Worm (Caenorhabditis elegans) whole organism, midembryonic: ENCODE data around the gene Y46G5A.28.

Experiments used
- T22C8.4 ChIP-seq: fragments of 200-800 bp; sonication (Bioruptor generic); IDR thresholded peaks from 2 replicates; pipeline ENCODE4 v1.3.6; 2022; ENCODE audit warnings: missing genetic modification characterization, missing compliant biosample characterization
- cog-1 ChIP-seq: sonication (generic microtip); optimal IDR thresholded peaks from 2 replicates; lab custom pipeline; 2016; ENCODE audit warnings: missing genetic modification characterization, missing compliant biosample characterization
- flt-1 ChIP-seq: fragments of 200-800 bp; sonication (Bioruptor generic); IDR thresholded peaks from 2 replicates; pipeline ENCODE4 v1.3.6; 2022; ENCODE audit warnings: missing genetic modification characterization, missing compliant biosample characterization
- klf-2 ChIP-seq: fragments of 200-800 bp; sonication (Bioruptor generic); conservative IDR thresholded peaks from 2 replicates; pipeline ENCODE4 v1.3.6; 2022; ENCODE audit warnings: missing genetic modification reagents, missing genetic modification characterization, missing compliant biosample characterization
- med-1 ChIP-seq: sonication (generic microtip); optimal IDR thresholded peaks from 2 replicates; lab custom pipeline; 2017; ENCODE audit warnings: missing genetic modification characterization, mild to moderate bottlenecking, missing compliant biosample characterization, antibody characterized with exemption, missing genetic modification reagents; ENCODE audit not compliant: insufficient read depth
- ref-1 ChIP-seq: fragments of 200-800 bp; sonication (Bioruptor generic); conservative IDR thresholded peaks from 2 replicates; pipeline ENCODE4 v1.3.6; 2022; ENCODE audit warnings: missing genetic modification reagents, missing genetic modification characterization, missing compliant biosample characterization
- tab-1 ChIP-seq: fragments of 200-800 bp; sonication (Bioruptor generic); IDR thresholded peaks from 2 replicates; pipeline ENCODE4 v1.3.6; 2022; ENCODE audit warnings: missing genetic modification characterization, missing compliant biosample characterization
- ztf-23 ChIP-seq: fragments of 200-800 bp; sonication (Bioruptor generic); IDR thresholded peaks from 2 replicates; pipeline ENCODE4 v1.3.6; 2022; ENCODE audit warnings: missing genetic modification reagents, missing genetic modification characterization, missing compliant biosample characterization
- ztf-29 ChIP-seq: fragments of 200-800 bp; sonication (Bioruptor generic); IDR thresholded peaks from 2 replicates; pipeline ENCODE4 v1.3.6; 2022; ENCODE audit warnings: missing genetic modification reagents, missing genetic modification characterization, missing compliant biosample characterization

Y46G5A.28 gene

DNA sequence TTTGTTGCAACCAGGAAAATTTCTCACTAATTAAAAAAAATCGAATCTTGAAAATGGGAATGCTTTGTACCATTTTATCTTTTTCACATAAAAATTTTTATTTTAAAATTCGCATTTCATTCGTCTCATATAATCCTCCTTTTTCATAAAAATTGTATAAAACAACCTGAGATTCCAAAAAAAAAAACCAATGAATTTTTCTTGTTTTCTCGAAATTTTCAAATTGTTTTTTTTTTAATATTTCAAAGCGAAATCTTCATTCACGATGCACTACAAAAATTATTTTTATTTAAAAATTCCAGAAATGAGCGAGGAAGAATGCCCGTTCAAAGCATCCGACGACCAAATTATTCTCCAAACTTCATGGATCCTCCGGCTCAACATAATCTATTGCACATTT, 34.7 kb downstream of the Y46G5A.28 start, which contains the start of gene sra-14:
TSS of gene sra-14 (plus strand) at position 301 of the 400 bp plus-strand sequence.
- TF ChIP-seq ztf-23: no peak
- no peak for TF ChIP-seq ref-1 (GFP tag; lab: Robert Waterston, UW)
- no peak for TF ChIP-seq klf-2 (GFP tag; lab: Robert Waterston, UW)
- no peak for TF ChIP-seq T22C8.4
- no peak for TF ChIP-seq med-1 (GFP tag; lab: Kevin White, UChicago)
- no peak for TF ChIP-seq ztf-29 (GFP tag; lab: Robert Waterston, UW)
- TF ChIP-seq cog-1: no peak
- no peak for TF ChIP-seq flt-1 (GFP tag; lab: Robert Waterston, UW)
- TF ChIP-seq tab-1 (GFP tag; lab: Robert Waterston, UW): no peak

DNA sequence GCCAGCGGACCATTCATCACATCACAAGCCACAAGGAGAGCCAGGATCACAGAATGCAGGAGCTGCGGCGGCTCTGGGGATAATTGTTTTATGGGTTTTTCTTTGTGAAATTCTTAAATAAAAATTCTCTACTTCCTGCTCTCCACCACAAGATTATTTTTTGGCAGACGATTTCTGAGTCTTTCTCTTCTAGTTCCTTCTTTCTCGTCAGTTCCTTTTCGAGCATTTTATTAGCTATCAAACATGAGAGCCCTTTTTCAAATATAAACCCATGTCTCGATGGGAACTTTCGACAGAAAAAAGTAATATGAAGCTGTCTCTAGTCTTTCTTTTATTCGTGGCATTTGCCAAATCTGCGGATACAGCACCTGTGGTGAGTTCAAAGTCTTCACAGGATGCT, 38.2 kb downstream of the Y46G5A.28 start, which contains the start of gene F35C5.3:
TSS of gene F35C5.3 (plus strand) at position 301 of the 400 bp plus-strand sequence.
- TF ChIP-seq tab-1 (GFP tag; lab: Robert Waterston, UW) (no peak), flt-1 (GFP tag; lab: Robert Waterston, UW) (no peak), ztf-23 (no peak), ztf-29 (GFP tag; lab: Robert Waterston, UW) (no peak), ref-1 (GFP tag; lab: Robert Waterston, UW) (no peak), cog-1 (no peak), klf-2 (GFP tag; lab: Robert Waterston, UW) (no peak), med-1 (GFP tag; lab: Kevin White, UChicago) (no peak)

DNA sequence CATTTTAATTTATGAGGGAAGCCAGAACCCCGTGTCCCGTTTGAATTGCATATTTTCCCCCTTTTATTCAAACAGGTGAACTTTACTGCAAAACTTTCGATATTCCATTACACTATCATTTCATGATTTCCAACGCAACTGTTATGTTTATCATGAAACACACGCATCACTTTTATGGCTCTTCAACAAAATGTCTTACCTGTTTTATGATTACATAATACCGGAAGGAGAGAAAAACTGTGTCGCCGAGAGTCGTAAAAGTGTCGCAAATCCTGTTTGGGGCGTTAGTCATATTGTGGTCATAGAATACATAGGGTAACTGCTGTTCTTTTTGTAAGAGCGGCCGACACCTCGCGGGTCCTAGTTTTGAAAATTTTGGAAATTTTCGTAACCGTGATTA, 42.2 kb downstream of the Y46G5A.28 start:
- TF ChIP-seq ztf-29 (GFP tag; lab: Robert Waterston, UW) (no peak), T22C8.4 (no peak), tab-1 (GFP tag; lab: Robert Waterston, UW) (no peak), flt-1 (GFP tag; lab: Robert Waterston, UW) (no peak), cog-1 (no peak), klf-2 (GFP tag; lab: Robert Waterston, UW) (no peak), med-1 (GFP tag; lab: Kevin White, UChicago) (no peak)

DNA sequence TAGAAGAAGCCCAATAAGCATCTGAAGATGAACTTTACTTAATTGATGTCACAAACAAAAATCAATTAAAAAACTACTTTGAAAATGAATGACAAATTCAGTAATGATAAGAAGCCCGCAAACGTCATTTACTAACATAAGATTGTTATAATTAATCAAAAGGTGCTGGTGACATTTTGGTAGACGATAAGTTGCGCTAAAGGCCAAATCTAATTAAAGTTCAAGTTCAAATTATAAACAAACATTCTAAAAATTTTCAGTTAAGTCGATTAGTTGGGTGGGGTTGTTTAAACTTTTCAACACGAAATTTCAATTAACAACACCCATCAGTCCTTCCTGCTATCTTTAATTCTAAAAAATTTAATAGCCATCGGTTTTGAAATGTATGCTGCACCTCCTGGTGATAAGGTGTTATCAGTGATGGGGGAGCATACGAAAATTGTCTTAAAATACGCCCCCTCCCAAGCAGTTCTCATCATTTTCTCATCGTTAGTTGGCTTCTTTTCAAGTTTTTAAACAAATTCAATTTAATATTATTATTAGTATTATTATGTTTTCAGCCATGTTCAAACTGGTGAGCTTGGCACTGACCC, 44.9 kb downstream of the Y46G5A.28 start, which contains the start of the genes clec-62 and clec-63:
TSS of gene clec-62 (minus strand) at position 51 of the 593 bp plus-strand sequence.
TSS of gene clec-63 (plus strand) at position 561 of the 593 bp plus-strand sequence.
- no peak for TF ChIP-seq tab-1 (GFP tag; lab: Robert Waterston, UW)
- no peak for TF ChIP-seq ztf-29 (GFP tag; lab: Robert Waterston, UW)
- no peak for TF ChIP-seq ref-1 (GFP tag; lab: Robert Waterston, UW)
- TF ChIP-seq ztf-23: no peak
- TF ChIP-seq klf-2 (GFP tag; lab: Robert Waterston, UW): no peak
- TF ChIP-seq flt-1 (GFP tag; lab: Robert Waterston, UW): no peak

DNA sequence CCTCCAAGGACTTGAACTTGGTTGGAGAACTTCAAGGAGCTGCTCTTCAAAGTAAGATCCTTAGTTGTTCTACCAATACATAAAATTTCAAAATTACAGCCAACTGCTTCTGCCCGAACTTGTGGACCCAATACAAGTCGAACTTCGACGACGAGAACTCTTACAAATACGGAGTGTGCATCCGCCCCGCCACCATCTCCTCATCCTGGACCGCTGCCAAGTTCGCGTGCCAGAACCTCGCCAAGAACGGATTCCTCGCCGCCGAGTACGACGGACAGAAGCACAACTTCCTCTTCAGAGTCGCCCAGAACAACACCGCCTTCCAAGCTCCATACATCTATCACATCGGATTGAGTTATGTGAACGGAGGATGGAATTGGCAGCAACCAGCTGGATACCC, 46.4 kb downstream of the Y46G5A.28 start:
- TF ChIP-seq klf-2 (GFP tag; lab: Robert Waterston, UW) (no peak), ztf-29 (GFP tag; lab: Robert Waterston, UW) (no peak), flt-1 (GFP tag; lab: Robert Waterston, UW) (no peak)

DNA sequence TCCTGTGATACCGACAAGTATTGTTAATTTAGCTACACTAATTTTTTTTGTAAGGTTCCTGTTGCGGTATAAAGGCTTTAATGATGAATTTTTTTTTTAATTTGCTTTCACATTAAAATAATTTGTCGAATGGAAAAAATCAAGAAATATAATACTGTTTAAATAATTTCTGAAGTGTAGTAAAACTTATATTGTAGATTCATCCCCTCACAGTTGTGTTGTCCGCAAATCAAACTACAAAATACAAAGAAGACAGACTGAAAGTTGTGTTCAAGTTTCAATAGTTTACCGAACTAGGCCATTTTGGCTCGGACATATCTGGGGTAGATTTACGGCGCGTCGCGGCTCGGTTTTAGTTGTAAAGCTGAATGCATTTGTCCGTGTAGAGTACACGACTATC, 47.1 kb downstream of the Y46G5A.28 start:
- TF ChIP-seq ztf-23 (no peak), tab-1 (GFP tag; lab: Robert Waterston, UW) (no peak), flt-1 (GFP tag; lab: Robert Waterston, UW) (no peak), klf-2 (GFP tag; lab: Robert Waterston, UW) (no peak), ztf-29 (GFP tag; lab: Robert Waterston, UW) (no peak), ref-1 (GFP tag; lab: Robert Waterston, UW) (no peak), T22C8.4 (no peak)

DNA sequence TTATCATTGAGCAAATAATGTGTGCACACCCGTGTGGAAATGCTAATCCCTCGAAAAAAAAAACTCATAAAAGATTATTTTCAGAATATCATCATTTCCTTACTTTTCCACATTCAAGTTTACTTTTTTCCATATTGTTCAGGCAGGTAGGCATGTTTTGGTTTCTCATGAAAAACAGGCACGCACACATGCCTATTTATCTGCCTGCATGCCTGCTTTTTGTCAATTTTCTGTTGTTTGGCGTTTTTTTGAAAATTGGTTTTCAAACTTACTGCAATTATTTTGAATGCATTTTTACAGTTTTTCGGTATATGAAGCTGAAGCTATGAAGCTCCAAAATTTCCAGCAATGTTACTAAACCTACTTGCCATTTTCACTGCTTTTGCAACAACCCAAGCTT, 47.7 kb downstream of the Y46G5A.28 start, which contains the start of gene clec-64:
TSS of gene clec-64 (plus strand) at position 301 of the 400 bp plus-strand sequence.
- TF ChIP-seq med-1 (GFP tag; lab: Kevin White, UChicago): no peak
- no peak for TF ChIP-seq tab-1 (GFP tag; lab: Robert Waterston, UW)
- TF ChIP-seq cog-1: no peak
- no peak for TF ChIP-seq T22C8.4
- no peak for TF ChIP-seq flt-1 (GFP tag; lab: Robert Waterston, UW)
- no peak for TF ChIP-seq ref-1 (GFP tag; lab: Robert Waterston, UW)
- TF ChIP-seq ztf-29 (GFP tag; lab: Robert Waterston, UW): no peak
- TF ChIP-seq ztf-23: no peak
- TF ChIP-seq klf-2 (GFP tag; lab: Robert Waterston, UW): no peak

DNA sequence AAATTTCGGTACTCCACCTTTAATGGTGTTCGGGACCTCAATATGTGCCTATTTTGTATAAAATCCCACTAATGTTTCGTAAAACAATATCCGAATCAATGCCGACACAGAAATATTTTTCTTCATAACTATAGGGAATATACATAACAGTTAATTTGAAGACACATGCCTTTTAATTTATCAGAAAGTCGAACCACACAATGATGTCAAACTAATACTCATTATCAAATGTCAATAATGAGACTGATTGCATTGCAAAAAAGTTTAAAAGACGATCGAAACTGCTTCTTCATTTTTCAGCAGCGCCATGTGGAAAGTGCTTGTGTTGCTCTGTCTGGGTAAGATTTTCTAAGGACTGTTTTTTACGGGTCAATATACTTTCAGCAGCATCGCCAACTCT, 50.8 kb downstream of the Y46G5A.28 start, which contains the start of gene clec-65:
TSS of gene clec-65 (plus strand) at position 301 of the 400 bp plus-strand sequence.
- TF ChIP-seq ztf-29 (GFP tag; lab: Robert Waterston, UW) (no peak), ztf-23 (no peak), klf-2 (GFP tag; lab: Robert Waterston, UW) (no peak), T22C8.4 (no peak), flt-1 (GFP tag; lab: Robert Waterston, UW) (no peak), med-1 (GFP tag; lab: Kevin White, UChicago) (no peak), tab-1 (GFP tag; lab: Robert Waterston, UW) (no peak), ref-1 (GFP tag; lab: Robert Waterston, UW) (no peak), cog-1 (no peak)
